Worm (Caenorhabditis elegans) whole organism, young adult: Measurements from ENCODE around the gene T08G3.6.

Experiments used
- B0035.1 ChIP-seq: sonication (generic microtip); optimal IDR thresholded peaks from 2 replicates; lab custom pipeline; 2016; ENCODE audit warnings: missing genetic modification characterization, mild to moderate bottlenecking, missing compliant biosample characterization, missing genotype, missing genetic modification reagents
- B0336.3 ChIP-seq: fragments of 200-800 bp; sonication (Bioruptor generic); IDR thresholded peaks from 2 replicates; pipeline ENCODE4 v1.3.6; 2022; ENCODE audit warnings: missing genetic modification characterization, missing compliant biosample characterization
- C17E4.6 ChIP-seq: fragments of 200-800 bp; sonication (Bioruptor generic); IDR thresholded peaks from 2 replicates; pipeline ENCODE4 v1.3.6; 2022; ENCODE audit warnings: missing genetic modification reagents, missing genetic modification characterization, missing compliant biosample characterization
- Y53F4B.3 ChIP-seq: fragments of 200-800 bp; sonication (Bioruptor generic); IDR thresholded peaks from 2 replicates; pipeline ENCODE4 v1.3.6; 2022; ENCODE audit warnings: missing genetic modification reagents, missing genetic modification characterization, missing compliant biosample characterization
- Y53G8AR.9 ChIP-seq: fragments of 200-800 bp; sonication (Bioruptor generic); conservative IDR thresholded peaks from 2 replicates; pipeline ENCODE4 v1.3.6; 2022; ENCODE audit warnings: missing genetic modification reagents, missing genetic modification characterization, missing compliant biosample characterization
- Y56A3A.18 ChIP-seq: fragments of 200-800 bp; sonication (Bioruptor generic); IDR thresholded peaks from 2 replicates; pipeline ENCODE4 v1.3.6; 2022; ENCODE audit warnings: missing genetic modification reagents, missing genetic modification characterization, missing compliant biosample characterization
- aptf-3 ChIP-seq: fragments of 200-800 bp; sonication (Bioruptor generic); IDR thresholded peaks from 2 replicates; pipeline ENCODE4 v1.3.6; 2022; ENCODE audit warnings: missing genetic modification characterization, missing compliant biosample characterization
- attf-3 ChIP-seq: fragments of 200-800 bp; sonication (Bioruptor generic); conservative IDR thresholded peaks from 2 replicates; pipeline ENCODE4 v1.3.6; 2022; ENCODE audit warnings: missing genetic modification reagents, missing genetic modification characterization, missing compliant biosample characterization
- bed-1 ChIP-seq: fragments of 200-800 bp; sonication (Bioruptor generic); IDR thresholded peaks from 2 replicates; pipeline ENCODE4 v1.3.6; 2022; ENCODE audit warnings: missing genetic modification reagents, missing genetic modification characterization, missing compliant biosample characterization
- bed-2 ChIP-seq: fragments of 200-800 bp; sonication (Bioruptor generic); IDR thresholded peaks from 2 replicates; pipeline ENCODE4 v1.3.6; 2022; ENCODE audit warnings: missing genetic modification reagents, missing genetic modification characterization, missing compliant biosample characterization
- ceh-79 ChIP-seq: sonication (generic microtip); optimal IDR thresholded peaks from 2 replicates; lab custom pipeline; 2017; ENCODE audit warnings: mild to moderate bottlenecking, missing genetic modification characterization, missing compliant biosample characterization
- die-1 ChIP-seq: sonication (generic microtip); optimal IDR thresholded peaks from 2 replicates; lab custom pipeline; 2016; ENCODE audit warnings: missing genotype, mild to moderate bottlenecking, missing genetic modification characterization, missing compliant biosample characterization
- dox-1 ChIP-seq: fragments of 200-800 bp; sonication (Bioruptor generic); IDR thresholded peaks from 2 replicates; pipeline ENCODE4 v1.3.6; 2022; ENCODE audit warnings: missing genetic modification reagents, missing genetic modification characterization, missing compliant biosample characterization
- efl-1 ChIP-seq: fragments of 150-350 bp; optimal IDR thresholded peaks from 2 replicates; lab custom pipeline; 2014; ENCODE audit warnings: missing biosample characterization, missing genetic modification reagents, missing genetic modification characterization
- egl-18 ChIP-seq: fragments of 200-800 bp; sonication (Bioruptor generic); IDR thresholded peaks from 2 replicates; pipeline ENCODE4 v1.3.6; 2022; ENCODE audit warnings: missing genetic modification reagents, missing genetic modification characterization, missing compliant biosample characterization
- egl-44 ChIP-seq: fragments of 200-800 bp; sonication (Bioruptor generic); IDR thresholded peaks from 2 replicates; pipeline ENCODE4 v1.3.6; 2022; ENCODE audit warnings: missing genetic modification reagents, missing genetic modification characterization, missing compliant biosample characterization
- hlh-12 ChIP-seq: sonication (generic microtip); optimal IDR thresholded peaks from 2 replicates; lab custom pipeline; 2016; ENCODE audit warnings: missing genetic modification characterization, missing compliant biosample characterization
- hlh-26 ChIP-seq: fragments of 200-800 bp; sonication (Bioruptor generic); conservative IDR thresholded peaks from 2 replicates; pipeline ENCODE4 v1.3.6; 2022; ENCODE audit warnings: missing genetic modification reagents, missing genetic modification characterization, missing compliant biosample characterization
- hmg-1.2 ChIP-seq: fragments of 200-800 bp; sonication (Bioruptor generic); IDR thresholded peaks from 2 replicates; pipeline ENCODE4 v1.3.6; 2022; ENCODE audit warnings: missing genetic modification reagents, missing genetic modification characterization, missing compliant biosample characterization
- let-607 ChIP-seq, 2 experiments: fragments of 200-800 bp in 1 of 2; sonication (Bioruptor generic) in 1 of 2; sonication (generic microtip) in 1 of 2; optimal IDR thresholded peaks; 2 replicates each; lab custom pipeline; 2016 to 2018; ENCODE audit warnings: mild to moderate bottlenecking in 2 of 2, missing compliant biosample characterization in 2 of 2, missing genetic modification characterization in 2 of 2, moderate library complexity in 2 of 2, missing genotype in 1 of 2
- lin-54 ChIP-seq: fragments of 200-800 bp; sonication (Bioruptor generic); optimal IDR thresholded peaks from 2 replicates; lab custom pipeline; 2018; ENCODE audit warnings: mild to moderate bottlenecking, missing genetic modification characterization, missing compliant biosample characterization
- lsl-1 ChIP-seq: fragments of 200-800 bp; sonication (Bioruptor generic); optimal IDR thresholded peaks from 2 replicates; lab custom pipeline; 2018; ENCODE audit warnings: mild to moderate bottlenecking, missing genetic modification characterization, moderate library complexity, missing compliant biosample characterization
- lsy-27 ChIP-seq: sonication (generic microtip); optimal IDR thresholded peaks from 2 replicates; lab custom pipeline; 2017; ENCODE audit warnings: missing genetic modification characterization, mild to moderate bottlenecking, missing compliant biosample characterization, antibody characterized with exemption, missing genotype, borderline replicate concordance; ENCODE audit not compliant: insufficient read depth
- madf-3 ChIP-seq: fragments of 200-800 bp; sonication (Bioruptor generic); IDR thresholded peaks from 2 replicates; pipeline ENCODE4 v1.3.6; 2022; ENCODE audit warnings: missing genetic modification reagents, missing genetic modification characterization, missing compliant biosample characterization
- mcd-1 ChIP-seq: fragments of 200-800 bp; sonication (Bioruptor generic); IDR thresholded peaks from 2 replicates; pipeline ENCODE4 v1.3.6; 2022; ENCODE audit warnings: missing genetic modification reagents, missing genetic modification characterization, missing compliant biosample characterization
- pha-4 ChIP-seq: fragments of 150-350 bp; sonication (generic microtip); optimal IDR thresholded peaks from 2 replicates; lab custom pipeline; 2014; ENCODE audit warnings: missing biosample characterization, missing genetic modification reagents, missing genetic modification characterization
- rcor-1 ChIP-seq: fragments of 200-800 bp; sonication (Bioruptor generic); IDR thresholded peaks from 2 replicates; pipeline ENCODE4 v1.3.6; 2022; ENCODE audit warnings: missing genetic modification reagents, missing genetic modification characterization, missing compliant biosample characterization
- snpc-1.3 ChIP-seq: sonication (generic microtip); optimal IDR thresholded peaks from 2 replicates; lab custom pipeline; 2017; ENCODE audit warnings: missing genetic modification characterization, mild to moderate bottlenecking, missing compliant biosample characterization, antibody characterized with exemption, moderate library complexity, missing genotype, missing genetic modification reagents; ENCODE audit not compliant: insufficient read depth
- sptf-2 ChIP-seq: fragments of 200-800 bp; sonication (Bioruptor generic); optimal IDR thresholded peaks from 2 replicates; lab custom pipeline; 2018; ENCODE audit warnings: mild to moderate bottlenecking, missing genetic modification characterization, missing compliant biosample characterization
- tbx-9 ChIP-seq: sonication (generic microtip); optimal IDR thresholded peaks from 2 replicates; lab custom pipeline; 2016; ENCODE audit warnings: borderline replicate concordance, missing genetic modification characterization, inconsistent platforms, missing compliant biosample characterization
- unc-130 ChIP-seq: sonication (generic microtip); optimal IDR thresholded peaks from 2 replicates; lab custom pipeline; 2016; ENCODE audit warnings: missing genetic modification reagents, missing genetic modification characterization, missing compliant biosample characterization
- unc-62 ChIP-seq: fragments of 150-350 bp; optimal IDR thresholded peaks from 2 replicates; lab custom pipeline; 2014; ENCODE audit warnings: missing biosample characterization, missing genetic modification reagents, missing genetic modification characterization
- zfh-2 ChIP-seq: fragments of 200-800 bp; sonication (Bioruptor generic); conservative IDR thresholded peaks from 2 replicates; pipeline ENCODE4 v1.3.6; 2022; ENCODE audit warnings: missing genetic modification reagents, missing genetic modification characterization, missing compliant biosample characterization
- ztf-22 ChIP-seq: fragments of 200-800 bp; sonication (Bioruptor generic); optimal IDR thresholded peaks from 2 replicates; lab custom pipeline; 2018; ENCODE audit warnings: mild to moderate bottlenecking, missing genetic modification characterization, moderate library complexity, missing compliant biosample characterization
- ztf-26 ChIP-seq: sonication (generic microtip); optimal IDR thresholded peaks from 2 replicates; lab custom pipeline; 2017; ENCODE audit warnings: missing genetic modification characterization, missing compliant biosample characterization
- ztf-28 ChIP-seq: fragments of 200-800 bp; sonication (Bioruptor generic); IDR thresholded peaks from 2 replicates; pipeline ENCODE4 v1.3.6; 2022; ENCODE audit warnings: missing genetic modification reagents, missing genetic modification characterization, missing compliant biosample characterization
- ztf-3 ChIP-seq: fragments of 200-800 bp; sonication (Bioruptor generic); optimal IDR thresholded peaks from 2 replicates; lab custom pipeline; 2018; ENCODE audit warnings: mild to moderate bottlenecking, missing genetic modification characterization, missing compliant biosample characterization
- ztf-6 ChIP-seq: fragments of 200-800 bp; sonication (Bioruptor generic); IDR thresholded peaks from 2 replicates; pipeline ENCODE4 v1.3.6; 2022; ENCODE audit warnings: missing genetic modification reagents, missing genetic modification characterization, missing compliant biosample characterization

T08G3.6 gene

DNA sequence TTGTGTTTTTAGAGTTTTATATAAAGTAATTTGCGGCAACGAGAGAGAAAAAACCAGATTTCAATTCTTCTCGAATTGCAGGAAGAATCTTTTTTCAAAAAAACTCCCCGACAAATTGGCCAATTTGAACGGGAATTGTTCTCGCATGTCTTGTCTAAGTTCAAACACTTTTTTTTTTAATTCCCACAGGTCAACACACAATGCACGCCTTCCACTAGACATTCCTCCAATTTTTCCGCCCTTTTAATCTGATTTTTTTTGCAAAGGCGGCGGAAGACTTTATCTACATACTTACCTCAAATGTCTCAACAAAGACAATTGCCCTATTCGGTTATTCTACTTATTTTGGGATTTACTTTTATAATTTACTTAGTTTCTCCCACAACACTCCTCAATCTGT lies 38.1 kb upstream of the T08G3.6 start, which contains the start of gene F26D2.3:
TSS of gene F26D2.3 (plus strand) at position 301 of the 400 bp plus-strand sequence.
- TF ChIP-seq B0336.3 (GFP tag; lab: Robert Waterston, UW), result no peak

DNA sequence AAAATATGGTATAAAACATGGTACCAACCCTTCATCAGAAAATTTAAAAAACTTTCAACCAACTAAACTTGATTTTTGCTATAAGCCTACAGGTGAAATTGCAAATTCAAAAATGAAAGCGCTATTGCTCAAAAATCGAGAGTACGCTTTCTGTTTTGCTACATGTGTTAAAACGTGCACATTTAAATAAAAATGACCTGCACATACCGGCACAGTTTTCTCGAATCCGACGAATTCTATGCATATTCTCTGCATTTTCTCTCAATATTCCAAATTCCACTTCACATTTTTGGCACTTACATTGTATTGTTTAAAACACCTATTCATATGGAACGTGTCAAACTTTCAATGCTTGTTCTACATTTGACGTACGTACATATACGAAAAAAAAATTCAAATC lies 35.3 kb upstream of the T08G3.6 start, which contains the start of gene srh-145:
TSS of gene srh-145 (plus strand) at position 193 of the 400 bp plus-strand sequence.
- no peak for TF ChIP-seq Y53F4B.3 (GFP tag; lab: Robert Waterston, UW)
- no peak for TF ChIP-seq lsy-27 (tag; lab: Kevin White, UChicago)
- no peak for TF ChIP-seq bed-1 (GFP tag; lab: Robert Waterston, UW)
- TF ChIP-seq hmg-1.2 (GFP tag; lab: Robert Waterston, UW), result no peak
- no peak for TF ChIP-seq bed-2
- no peak for TF ChIP-seq ztf-6 (GFP tag; lab: Robert Waterston, UW)
- no peak for TF ChIP-seq pha-4 (tag; lab: Kevin White, UChicago)
- TF ChIP-seq snpc-1.3 (tag; lab: Kevin White, UChicago), result no peak
- TF ChIP-seq mcd-1 (GFP tag; lab: Robert Waterston, UW), result no peak
- TF ChIP-seq B0035.1 (tag; lab: Kevin White, UChicago), result no peak
- no peak for TF ChIP-seq dox-1
- no peak for TF ChIP-seq ztf-3 (GFP tag; lab: Kevin White, UChicago)
- TF ChIP-seq Y53G8AR.9, result no peak
- no peak for TF ChIP-seq madf-3 (GFP tag; lab: Robert Waterston, UW)
- TF ChIP-seq tbx-9 (tag; lab: Kevin White, UChicago), result no peak
- no peak for TF ChIP-seq rcor-1 (GFP tag; lab: Robert Waterston, UW)

DNA sequence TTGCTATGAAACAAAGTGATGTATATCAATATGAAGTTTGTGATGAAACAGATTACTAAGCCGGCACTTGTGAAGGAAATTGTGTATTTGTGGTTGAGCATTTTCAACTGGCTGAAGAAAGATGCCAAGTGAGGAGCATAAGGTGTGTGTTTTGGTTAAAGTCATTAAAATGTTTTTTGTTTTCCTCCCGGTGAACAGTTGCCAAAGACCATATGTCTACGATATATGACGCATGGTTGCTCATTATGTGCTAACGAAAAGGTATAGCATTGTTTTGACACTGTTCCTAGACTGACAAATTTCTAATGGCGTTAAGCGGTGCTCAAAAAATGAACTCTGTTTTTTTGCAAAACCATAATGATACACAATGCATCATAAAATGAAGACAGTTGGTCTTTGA lies 28.8 kb upstream of the T08G3.6 start, which contains the start of gene str-55:
TSS of gene str-55 (minus strand) at position 101 of the 400 bp plus-strand sequence.
- TF ChIP-seq zfh-2 (GFP tag; lab: Robert Waterston, UW) (no peak), ztf-28 (GFP tag; lab: Robert Waterston, UW) (no peak), hlh-12 (no peak), hlh-26 (GFP tag; lab: Robert Waterston, UW) (no peak), sptf-2 (GFP tag; lab: Kevin White, UChicago) (no peak), attf-3 (GFP tag; lab: Robert Waterston, UW) (no peak), ceh-79 (tag; lab: Kevin White, UChicago) (no peak), egl-18 (GFP tag; lab: Robert Waterston, UW) (no peak), B0035.1 (tag; lab: Kevin White, UChicago) (no peak), let-607 (tag; optimal IDR thresholded peaks at IDR 0.05; lab: Kevin White, UChicago) (no peak), aptf-3 (GFP tag; lab: Robert Waterston, UW) (no peak), ztf-26 (no peak), Y56A3A.18 (GFP tag; lab: Robert Waterston, UW) (no peak), unc-130 (GFP tag; lab: Kevin White, UChicago) (no peak), efl-1 (GFP tag; lab: Kevin White, UChicago) (no peak), dox-1 (no peak), egl-44 (GFP tag; lab: Robert Waterston, UW) (no peak), C17E4.6 (GFP tag; lab: Robert Waterston, UW) (no peak)
- TF ChIP-seq, all 124 proteins: peak for 0

DNA sequence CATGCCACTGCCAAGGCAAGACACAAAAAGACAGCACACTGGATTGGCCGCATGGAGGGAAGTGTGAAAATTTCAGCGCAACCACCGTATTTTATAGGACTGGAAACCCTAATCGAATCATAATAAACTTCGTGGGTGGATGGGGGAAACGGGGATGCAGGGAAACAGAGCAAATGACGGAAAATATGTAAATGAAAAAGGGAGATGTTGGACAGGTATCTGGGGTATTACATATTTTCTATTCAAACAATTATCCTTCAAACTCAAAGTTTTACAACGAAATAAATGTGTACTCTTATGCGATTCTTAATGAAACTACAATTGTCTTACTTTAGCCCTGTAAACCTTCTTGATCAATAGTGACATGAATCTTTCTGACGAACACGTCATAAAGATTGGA lies 26.0 kb upstream of the T08G3.6 start, which contains the start of gene F26D2.16:
TSS of gene F26D2.16 (minus strand) at position 101 of the 400 bp plus-strand sequence.
- TF ChIP-seq bed-2 (no peak), lin-54 (GFP tag; lab: Kevin White, UChicago) (no peak), ztf-22 (GFP tag; lab: Kevin White, UChicago) (no peak), die-1 (tag; lab: Kevin White, UChicago) (no peak), lsl-1 (no peak), unc-62 (GFP tag; lab: Kevin White, UChicago) (no peak), egl-18 (GFP tag; lab: Robert Waterston, UW) (no peak)
